Worm (Caenorhabditis elegans) whole organism, L1 larva: ENCODE measurements around the gene F14D7.6.

Experiments used
- aly-2 ChIP-seq: fragments of 150-350 bp; optimal IDR thresholded peaks from 2 replicates; lab custom pipeline; 2014; ENCODE audit warnings: missing biosample characterization, missing genetic modification characterization
- ceh-90 ChIP-seq: sonication (generic microtip); optimal IDR thresholded peaks from 2 replicates; lab custom pipeline; 2016; ENCODE audit warnings: missing genetic modification characterization, missing compliant biosample characterization
- efl-1 ChIP-seq, 4 experiments: fragments of 150-350 bp; optimal IDR thresholded peaks in 3 of 4; peaks in 1 of 4; 1 replicate in 1 of 4; 2 replicates in 3 of 4; lab custom pipeline; 2014; ENCODE audit warnings: missing biosample characterization in 2 of 4, missing genetic modification characterization in 2 of 4, missing genetic modification reagents in 2 of 4
- elt-3 ChIP-seq, 6 experiments: fragments of 150-350 bp in 1 of 6; sonication (generic microtip); optimal IDR thresholded peaks; 2 replicates each; lab custom pipeline; 2017 to 2018; ENCODE audit warnings: missing biosample characterization in 6 of 6, missing genetic modification characterization in 6 of 6, inconsistent platforms in 1 of 6
- fos-1 ChIP-seq: fragments of 150-350 bp; optimal IDR thresholded peaks from 2 replicates; lab custom pipeline; 2014; ENCODE audit warnings: missing biosample characterization, missing genetic modification characterization
- hlh-4 ChIP-seq: sonication (generic microtip); optimal IDR thresholded peaks from 2 replicates; lab custom pipeline; 2016; ENCODE audit warnings: mild to moderate bottlenecking, missing genetic modification characterization, missing compliant biosample characterization
- lin-13 ChIP-seq: fragments of 150-350 bp; optimal IDR thresholded peaks from 2 replicates; lab custom pipeline; 2014; ENCODE audit warnings: missing biosample characterization, missing genetic modification reagents, missing genetic modification characterization
- lin-35 ChIP-seq, 2 experiments: fragments of 150-350 bp; optimal IDR thresholded peaks; 2 replicates each; lab custom pipeline; 2014; ENCODE audit warnings: missing biosample characterization in 2 of 2, missing genetic modification characterization in 2 of 2, missing genetic modification reagents in 2 of 2
- lsy-2 ChIP-seq, 2 experiments: fragments of 150-350 bp; optimal IDR thresholded peaks; 2 replicates each; lab custom pipeline; 2014; ENCODE audit warnings: missing biosample characterization in 2 of 2, missing genetic modification characterization in 2 of 2
- nhr-28 ChIP-seq: fragments of 150-350 bp; optimal IDR thresholded peaks from 2 replicates; lab custom pipeline; 2014; ENCODE audit warnings: missing biosample characterization, missing genetic modification characterization
- tbx-2 ChIP-seq: sonication (generic microtip); optimal IDR thresholded peaks from 2 replicates; lab custom pipeline; 2016; ENCODE audit warnings: missing genetic modification characterization, missing compliant biosample characterization
- ztf-11 ChIP-seq, 2 experiments: sonication (generic microtip); optimal IDR thresholded peaks; 2 replicates each; lab custom pipeline; 2016 to 2017; ENCODE audit warnings: missing genetic modification characterization in 2 of 2, missing biosample characterization in 1 of 2, missing compliant biosample characterization in 1 of 2

DNA sequence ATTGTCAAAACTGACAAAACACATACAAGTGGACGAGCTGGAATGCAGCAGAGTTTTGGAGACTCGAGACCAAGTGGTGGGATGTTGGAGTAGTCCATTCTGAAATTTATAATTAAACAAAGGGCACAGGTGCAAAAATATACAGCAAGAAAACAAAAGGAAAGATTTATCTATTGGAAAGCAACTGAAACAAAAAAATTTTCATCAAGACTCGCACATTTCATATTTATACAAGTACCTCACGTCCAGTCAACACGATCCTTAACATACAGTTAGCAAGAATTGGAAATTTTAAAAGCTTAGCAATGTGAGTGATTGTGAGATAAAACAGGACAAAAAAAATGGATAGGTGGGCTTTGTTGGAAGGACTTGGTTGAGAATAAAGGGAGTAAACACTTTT is 13.0 kb downstream of the F14D7.6 start, which contains the start of gene F47B8.1:
- TF ChIP-seq tbx-2: no peak
- no peak for TF ChIP-seq lsy-2 (tag; optimal IDR thresholded peaks at IDR 0.05; lab: Kevin White, UChicago)
- no peak for TF ChIP-seq fos-1
- no peak for TF ChIP-seq nhr-28
- TF ChIP-seq ceh-90 (tag; lab: Kevin White, UChicago): no peak
- no peak for TF ChIP-seq hlh-4 (tag; lab: Kevin White, UChicago)
- TF ChIP-seq lin-13: no peak
- TF ChIP-seq lin-35 (GFP tag; optimal IDR thresholded peaks at IDR 0.05; lab: Kevin White, UChicago): no peak
- TF ChIP-seq efl-1 (optimal IDR thresholded peaks at IDR 0.05; lab: Kevin White, UChicago): no peak
- TF ChIP-seq efl-1 (GFP tag; optimal IDR thresholded peaks at IDR 0.05 in 1 of 2; lab: Kevin White, UChicago): no peak
- TF ChIP-seq aly-2: no peak
- no peak for TF ChIP-seq ztf-11 (tag; optimal IDR thresholded peaks at IDR 0.05; lab: Kevin White, UChicago)
- no peak for TF ChIP-seq elt-3 (tag; optimal IDR thresholded peaks at IDR 0.05; lab: Kevin White, UChicago)
